Fruit fly (Drosophila melanogaster) whole organism, embryonic: ENCODE data around the gene Rpt4.

Experiments used
- Adf1 ChIP-seq: fragments of 200-800 bp; sonication (Bioruptor generic); IDR thresholded peaks from 2 replicates; pipeline ENCODE4 v1.3.6; 2022; ENCODE audit warnings: missing biosample characterization, missing genetic modification characterization
- Atf3 ChIP-seq: fragments of 200-800 bp; sonication (Bioruptor generic); optimal IDR thresholded peaks from 3 replicates; lab custom pipeline; 2016; ENCODE audit warnings: missing biosample characterization, missing genetic modification characterization
- Blimp-1 ChIP-seq: fragments of 200-800 bp; sonication (Bioruptor generic); optimal IDR thresholded peaks from 3 replicates; lab custom pipeline; 2018; ENCODE audit warnings: missing biosample characterization, missing genetic modification characterization, mild to moderate bottlenecking, moderate library complexity, missing genetic modification reagents
- Bteb2 ChIP-seq: fragments of 200-800 bp; sonication (Bioruptor generic); optimal IDR thresholded peaks from 2 replicates; lab custom pipeline; 2016; ENCODE audit warnings: missing biosample characterization, missing genetic modification characterization
- CG10209 ChIP-seq: fragments of 200-800 bp; sonication (Bioruptor generic); optimal IDR thresholded peaks from 3 replicates; lab custom pipeline; 2017; ENCODE audit warnings: missing biosample characterization, mild to moderate bottlenecking, missing genetic modification characterization, missing genetic modification reagents
- CG12236 ChIP-seq: fragments of 200-800 bp; sonication (Bioruptor generic); optimal IDR thresholded peaks from 2 replicates; lab custom pipeline; 2016; ENCODE audit warnings: missing biosample characterization, missing genetic modification characterization
- CG12299 ChIP-seq: fragments of 200-800 bp; sonication (Bioruptor generic); optimal IDR thresholded peaks from 2 replicates; lab custom pipeline; 2018; ENCODE audit warnings: missing biosample characterization, mild to moderate bottlenecking, missing genetic modification characterization
- CG13287 ChIP-seq: fragments of 200-800 bp; sonication (Bioruptor generic); IDR thresholded peaks from 2 replicates; pipeline ENCODE4 v1.3.6; 2022; ENCODE audit warnings: missing biosample characterization, missing genetic modification characterization; ENCODE audit not compliant: partially characterized antibody
- CG13894 ChIP-seq: fragments of 200-800 bp; sonication (Bioruptor generic); optimal IDR thresholded peaks from 3 replicates; lab custom pipeline; 2018; ENCODE audit warnings: missing biosample characterization, mild to moderate bottlenecking, missing genetic modification characterization, moderate library complexity
- CG14667 ChIP-seq: fragments of 200-800 bp; sonication (Bioruptor generic); IDR thresholded peaks from 2 replicates; pipeline ENCODE4 v1.3.6; 2022; ENCODE audit warnings: missing biosample characterization, missing genetic modification characterization
- CG14860 ChIP-seq: fragments of 200-800 bp; sonication (Bioruptor generic); IDR thresholded peaks from 3 replicates; pipeline ENCODE4 v1.3.6; 2022; ENCODE audit warnings: missing biosample characterization, missing genetic modification characterization; ENCODE audit not compliant: partially characterized antibody
- CG17361 ChIP-seq: fragments of 200-800 bp; sonication (Bioruptor generic); IDR thresholded peaks from 3 replicates; pipeline ENCODE4 v1.3.6; 2022; ENCODE audit warnings: missing biosample characterization, missing genetic modification characterization
- CG30403 ChIP-seq: fragments of 200-800 bp; sonication (Bioruptor generic); optimal IDR thresholded peaks from 3 replicates; lab custom pipeline; 2016; ENCODE audit warnings: missing biosample characterization, missing genetic modification characterization
- CG32767 ChIP-seq: fragments of 200-800 bp; sonication (Bioruptor generic); IDR thresholded peaks from 2 replicates; pipeline ENCODE4 v1.3.6; 2022; ENCODE audit warnings: missing biosample characterization, missing genetic modification characterization
- CG3838 ChIP-seq: fragments of 200-800 bp; sonication (Bioruptor generic); optimal IDR thresholded peaks from 3 replicates; lab custom pipeline; 2016; ENCODE audit warnings: missing biosample characterization, missing genetic modification characterization
- CG4404 ChIP-seq: fragments of 200-800 bp; sonication (Bioruptor generic); IDR thresholded peaks from 2 replicates; pipeline ENCODE4 v1.3.6; 2022; ENCODE audit warnings: missing biosample characterization, missing genetic modification characterization
- CG6175 ChIP-seq: fragments of 200-800 bp; sonication (Bioruptor generic); IDR thresholded peaks from 3 replicates; pipeline ENCODE4 v1.3.6; 2022; ENCODE audit warnings: missing biosample characterization, missing genetic modification characterization
- CG7839 ChIP-seq: fragments of 200-800 bp; sonication (Bioruptor generic); optimal IDR thresholded peaks from 3 replicates; lab custom pipeline; 2018; ENCODE audit warnings: missing biosample characterization, mild to moderate bottlenecking, missing genetic modification characterization, moderate library complexity
- CG8478 ChIP-seq: fragments of >200 bp; optimal IDR thresholded peaks from 2 replicates; lab custom pipeline; 2018
- CG8924 ChIP-seq: fragments of 200-800 bp; optimal IDR thresholded peaks from 3 replicates; lab custom pipeline; 2019; ENCODE audit warnings: missing biosample characterization, mild to moderate bottlenecking, missing genetic modification characterization, moderate library complexity
- Gsc ChIP-seq: fragments of 200-800 bp; sonication (Bioruptor generic); IDR thresholded peaks from 2 replicates; pipeline ENCODE4 v1.3.6; 2022; ENCODE audit warnings: missing biosample characterization, missing genetic modification characterization
- Gug ChIP-seq: fragments of 200-800 bp; sonication (Bioruptor generic); IDR thresholded peaks from 4 replicates; pipeline ENCODE4 v1.3.6; 2022; ENCODE audit warnings: missing biosample characterization, missing genetic modification characterization
- Lhr ChIP-seq: fragments of 200-800 bp; sonication (Bioruptor generic); optimal IDR thresholded peaks from 3 replicates; lab custom pipeline; 2017; ENCODE audit warnings: mild to moderate bottlenecking, missing biosample characterization, missing genetic modification reagents, missing genetic modification characterization
- Med ChIP-seq: fragments of 200-800 bp; sonication (Bioruptor generic); peaks from one replicate; lab custom pipeline; 2016; ENCODE audit warnings: missing biosample characterization, missing genetic modification characterization, mild to moderate bottlenecking, inconsistent platforms, moderate library complexity
- Mes4 ChIP-seq: fragments of 200-800 bp; sonication (Bioruptor generic); optimal IDR thresholded peaks from 2 replicates; lab custom pipeline; 2016; ENCODE audit warnings: missing biosample characterization, missing genetic modification characterization
- NFAT ChIP-seq: fragments of 200-800 bp; sonication (Bioruptor generic); IDR thresholded peaks from 2 replicates; pipeline ENCODE4 v1.3.6; 2022; ENCODE audit warnings: missing biosample characterization, missing genetic modification characterization
- Ravus ChIP-seq: fragments of 200-800 bp; sonication (Bioruptor generic); IDR thresholded peaks from 2 replicates; pipeline ENCODE4 v1.3.6; 2022; ENCODE audit warnings: missing biosample characterization, missing genetic modification characterization
- Taf1 ChIP-seq: fragments of 200-800 bp; sonication (Bioruptor generic); IDR thresholded peaks from 2 replicates; pipeline ENCODE4 v1.3.6; 2022; ENCODE audit warnings: missing biosample characterization, missing genetic modification characterization
- abd-A ChIP-seq: fragments of 200-800 bp; sonication (Bioruptor generic); optimal IDR thresholded peaks from 3 replicates; lab custom pipeline; 2019; ENCODE audit warnings: missing biosample characterization, mild to moderate bottlenecking, missing genetic modification characterization, moderate library complexity
- az2 ChIP-seq: fragments of 200-800 bp; sonication (Bioruptor generic); optimal IDR thresholded peaks from 3 replicates; lab custom pipeline; 2016; ENCODE audit warnings: missing biosample characterization, missing genetic modification characterization
- dmrt11E ChIP-seq: fragments of 200-800 bp; sonication (Bioruptor generic); optimal IDR thresholded peaks from 3 replicates; lab custom pipeline; 2018; ENCODE audit warnings: missing biosample characterization, mild to moderate bottlenecking, missing genetic modification characterization, moderate library complexity
- emc ChIP-seq: fragments of 200-800 bp; sonication (Bioruptor generic); optimal IDR thresholded peaks from 2 replicates; lab custom pipeline; 2016; ENCODE audit warnings: missing biosample characterization, missing genetic modification characterization
- gro ChIP-seq: fragments of 200-800 bp; sonication (Bioruptor generic); optimal IDR thresholded peaks from 2 replicates; lab custom pipeline; 2016; ENCODE audit warnings: missing biosample characterization, missing genetic modification characterization
- gt ChIP-seq: fragments of 200-800 bp; sonication (Bioruptor generic); IDR thresholded peaks from 2 replicates; pipeline ENCODE4 v1.3.6; 2022; ENCODE audit warnings: missing biosample characterization, missing genetic modification characterization
- ham ChIP-seq: fragments of 200-800 bp; sonication (Bioruptor generic); IDR thresholded peaks from 2 replicates; pipeline ENCODE4 v1.3.6; 2022; ENCODE audit warnings: missing biosample characterization, missing genetic modification characterization
- her ChIP-seq: fragments of 200-800 bp; sonication (Bioruptor generic); optimal IDR thresholded peaks from 2 replicates; lab custom pipeline; 2016; ENCODE audit warnings: missing biosample characterization, missing genetic modification characterization
- hth ChIP-seq: fragments of >200 bp; optimal IDR thresholded peaks from 2 replicates; lab custom pipeline; 2017; ENCODE audit warnings: inconsistent platforms
- inv ChIP-seq: fragments of 200-800 bp; sonication (Bioruptor generic); IDR thresholded peaks from 2 replicates; pipeline ENCODE4 v1.3.6; 2022; ENCODE audit warnings: missing biosample characterization, missing genetic modification characterization; ENCODE audit not compliant: partially characterized antibody
- kni ChIP-seq: fragments of 200-800 bp; sonication (Bioruptor generic); optimal IDR thresholded peaks from 3 replicates; lab custom pipeline; 2017; ENCODE audit warnings: mild to moderate bottlenecking, missing biosample characterization, missing genetic modification reagents, missing genetic modification characterization
- lab ChIP-seq: fragments of 200-800 bp; sonication (Bioruptor generic); optimal IDR thresholded peaks from 3 replicates; lab custom pipeline; 2017; ENCODE audit warnings: missing biosample characterization, missing genetic modification characterization, mild to moderate bottlenecking, moderate library complexity, missing genetic modification reagents
- luna ChIP-seq: fragments of 200-800 bp; sonication (Bioruptor generic); optimal IDR thresholded peaks from 2 replicates; lab custom pipeline; 2016; ENCODE audit warnings: missing biosample characterization, missing genetic modification characterization
- nerfin-1 ChIP-seq: fragments of 200-800 bp; sonication (Bioruptor generic); optimal IDR thresholded peaks from 3 replicates; lab custom pipeline; 2019; ENCODE audit warnings: missing biosample characterization, mild to moderate bottlenecking, missing genetic modification characterization, moderate library complexity
- nmo ChIP-seq: fragments of 200-800 bp; sonication (Bioruptor generic); optimal IDR thresholded peaks from 2 replicates; lab custom pipeline; 2018; ENCODE audit warnings: missing biosample characterization, mild to moderate bottlenecking, missing genetic modification characterization, moderate library complexity
- nom ChIP-seq: fragments of 200-800 bp; sonication (Bioruptor generic); optimal IDR thresholded peaks from 2 replicates; lab custom pipeline; 2017; ENCODE audit warnings: missing biosample characterization, missing genetic modification characterization, mild to moderate bottlenecking, moderate library complexity, missing genetic modification reagents
- scrt ChIP-seq: fragments of 200-800 bp; sonication (Bioruptor generic); optimal IDR thresholded peaks from 2 replicates; lab custom pipeline; 2018; ENCODE audit warnings: missing biosample characterization, mild to moderate bottlenecking, missing genetic modification characterization, moderate library complexity
- slou ChIP-seq: fragments of 200-800 bp; sonication (Bioruptor generic); optimal IDR thresholded peaks from 3 replicates; lab custom pipeline; 2016; ENCODE audit warnings: missing biosample characterization, missing genetic modification characterization
- tx ChIP-seq: fragments of 200-800 bp; sonication (Bioruptor generic); optimal IDR thresholded peaks from 2 replicates; lab custom pipeline; 2016; ENCODE audit warnings: missing biosample characterization, missing genetic modification characterization
- wor ChIP-seq: fragments of 200-800 bp; sonication (Bioruptor generic); IDR thresholded peaks from 2 replicates; pipeline ENCODE4 v1.3.6; 2022; ENCODE audit warnings: missing biosample characterization, missing genetic modification characterization
- z ChIP-seq: fragments of 200-800 bp; sonication (Bioruptor generic); IDR thresholded peaks from 3 replicates; pipeline ENCODE4 v1.3.6; 2022; ENCODE audit warnings: missing biosample characterization, missing genetic modification characterization
- zfh2 ChIP-seq: fragments of 200-800 bp; sonication (Bioruptor generic); optimal IDR thresholded peaks from 2 replicates; lab custom pipeline; 2016; ENCODE audit warnings: missing biosample characterization, missing genetic modification characterization

The Rpt4 gene

DNA sequence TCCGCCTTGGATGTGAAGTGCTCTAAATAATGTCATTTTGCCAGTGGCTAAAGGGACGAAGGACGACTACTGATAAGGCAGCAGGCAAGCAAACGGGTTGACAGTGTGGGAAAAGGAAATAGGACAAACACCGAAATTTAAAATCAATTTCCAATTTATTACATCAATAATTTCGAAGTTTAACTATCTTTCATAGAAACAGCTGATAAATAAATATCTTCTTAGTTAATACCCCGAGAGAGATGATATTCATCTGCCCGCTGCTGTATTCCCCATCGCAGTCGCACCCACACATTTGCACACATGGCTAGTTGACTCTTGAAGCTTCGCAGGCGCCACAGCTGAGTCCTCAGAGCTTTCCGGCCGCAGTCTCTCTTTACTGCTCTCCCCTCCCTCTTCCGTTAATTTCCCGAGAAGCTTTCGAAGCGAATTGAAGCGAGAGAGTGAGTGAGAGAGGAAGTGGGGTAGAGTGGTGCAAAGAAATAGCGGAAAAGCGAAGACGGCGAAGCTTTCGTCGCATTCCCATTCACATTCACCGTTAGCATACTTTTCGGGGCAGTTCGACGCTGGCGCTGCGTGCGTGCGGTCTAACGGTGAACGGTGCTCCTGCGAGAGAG is 25.9 kb upstream of the Rpt4 start (continued):
- TF ChIP-seq gt (GFP tag; lab: Robert Waterston, UW) (0 out of 2 replicates have a peak, but pooled peaks have one; percentile 24), Gsc (no peak), wor (GFP tag; lab: Robert Waterston, UW) (peak; percentile 45), CG13894 (tag; lab: Kevin White, UChicago) (peak; percentile 71), CG12236 (no peak), Lhr (GFP tag; lab: Kevin White, UChicago) (no peak), Med (GFP tag; lab: Kevin White, UChicago) (peak; percentile 90), CG8924 (tag; lab: Kevin White, UChicago) (peak; percentile 46), az2 (GFP tag; lab: Kevin White, UChicago) (peak; percentile 40), CG6175 (GFP tag; lab: Robert Waterston, UW) (peak; percentile 44; the same call in 1 of the 3 replicates), CG32767 (GFP tag; lab: Robert Waterston, UW) (peak; percentile 25; the same call in 1 of the 2 replicates), NFAT (GFP tag; lab: Robert Waterston, UW) (peak; percentile 66; the same call in 1 of the 2 replicates), CG8478 (no peak), luna (GFP tag; lab: Kevin White, UChicago) (no peak), CG17361 (GFP tag; lab: Robert Waterston, UW) (no peak; the same call in 2 of the 3 replicates), CG7839 (peak; percentile 76), z (no peak), Atf3 (GFP tag; lab: Kevin White, UChicago) (no peak), dmrt11E (tag; lab: Kevin White, UChicago) (no peak), slou (GFP tag; lab: Kevin White, UChicago) (peak; percentile 1), CG10209 (GFP tag; lab: Kevin White, UChicago) (peak; percentile 65), inv (GFP tag; lab: Robert Waterston, UW) (no peak), CG4404 (GFP tag; lab: Robert Waterston, UW) (peak; percentile 33; the same call in 1 of the 2 replicates), Gug (peak; percentile 49; the same call in 2 of the 4 replicates), Adf1 (peak; percentile 18; the same call in 1 of the 2 replicates), CG14860 (GFP tag; lab: Robert Waterston, UW) (no peak), Bteb2 (GFP tag; lab: Kevin White, UChicago) (no peak), Taf1 (GFP tag; lab: Robert Waterston, UW) (peak; percentile 76), zfh2 (GFP tag; lab: Kevin White, UChicago) (peak; percentile 26), CG30403 (peak; percentile 64), nom (GFP tag; lab: Kevin White, UChicago) (no peak), Ravus (GFP tag; lab: Robert Waterston, UW) (peak; percentile 3; the same call in 1 of the 2 replicates), her (peak; percentile 21), emc (GFP tag; lab: Kevin White, UChicago) (no peak), hth (lab: Kevin White, UChicago) (no peak), nerfin-1 (tag; lab: Kevin White, UChicago) (peak; percentile 57), Mes4 (GFP tag; lab: Kevin White, UChicago) (no peak), scrt (GFP tag; lab: Kevin White, UChicago) (peak; percentile 48), Blimp-1 (GFP tag; lab: Kevin White, UChicago) (peak; percentile 54), CG3838 (GFP tag; lab: Kevin White, UChicago) (no peak), CG14667 (GFP tag; lab: Robert Waterston, UW) (peak; percentile 27), kni (no peak), ham (GFP tag; lab: Robert Waterston, UW) (no peak; the same call in 1 of the 2 replicates), abd-A (tag; lab: Kevin White, UChicago) (peak; percentile 50), gro (GFP tag; lab: Kevin White, UChicago) (peak; percentile 65), CG13287 (GFP tag; lab: Robert Waterston, UW) (no peak), tx (GFP tag; lab: Kevin White, UChicago) (no peak), lab (peak; percentile 86), CG12299 (tag; lab: Kevin White, UChicago) (peak; percentile 35), nmo (GFP tag; lab: Kevin White, UChicago) (peak; percentile 43)
